Fruit fly (Drosophila melanogaster) whole organism, embryonic: Measurements from ENCODE around the gene CheA75a.

Source experiments
- CG10565 ChIP-seq: fragments of 200-800 bp; sonication (Bioruptor generic); optimal IDR thresholded peaks from 3 replicates; lab custom pipeline; 2016; ENCODE audit warnings: missing biosample characterization, mild to moderate bottlenecking, missing genetic modification characterization
- CG12219 ChIP-seq: fragments of 200-800 bp; sonication (Bioruptor generic); optimal IDR thresholded peaks from 3 replicates; lab custom pipeline; 2018; ENCODE audit warnings: missing biosample characterization, mild to moderate bottlenecking, missing genetic modification characterization
- CG13287 ChIP-seq: fragments of 200-800 bp; sonication (Bioruptor generic); IDR thresholded peaks from 2 replicates; pipeline ENCODE4 v1.3.6; 2022; ENCODE audit warnings: missing biosample characterization, missing genetic modification characterization; ENCODE audit not compliant: partially characterized antibody
- CG17328 ChIP-seq: fragments of 200-800 bp; sonication (Bioruptor generic); IDR thresholded peaks from 2 replicates; pipeline ENCODE4 v1.3.6; 2022; ENCODE audit warnings: missing biosample characterization, missing genetic modification characterization
- CG2129 ChIP-seq: fragments of 200-800 bp; sonication (Bioruptor generic); IDR thresholded peaks from 2 replicates; pipeline ENCODE4 v1.3.6; 2022; ENCODE audit warnings: missing biosample characterization, missing genetic modification characterization; ENCODE audit not compliant: partially characterized antibody
- CG2199 ChIP-seq: fragments of 200-800 bp; sonication (Bioruptor generic); IDR thresholded peaks from 3 replicates; pipeline ENCODE4 v1.3.6; 2022; ENCODE audit warnings: missing biosample characterization, missing genetic modification characterization
- CG2678 ChIP-seq: fragments of 200-800 bp; sonication (Bioruptor generic); optimal IDR thresholded peaks from 3 replicates; lab custom pipeline; 2019; ENCODE audit warnings: missing biosample characterization, mild to moderate bottlenecking, missing genetic modification characterization, moderate library complexity
- CG4820 ChIP-seq: fragments of 200-800 bp; sonication (Bioruptor generic); optimal IDR thresholded peaks from 3 replicates; lab custom pipeline; 2016; ENCODE audit warnings: missing biosample characterization, missing genetic modification characterization
- CG6813 ChIP-seq: fragments of 200-800 bp; sonication (Bioruptor generic); optimal IDR thresholded peaks from 2 replicates; lab custom pipeline; 2017; ENCODE audit warnings: missing biosample characterization, missing genetic modification characterization, mild to moderate bottlenecking, moderate library complexity, missing genetic modification reagents
- CG8290 ChIP-seq, 3 experiments: fragments of 200-800 bp; sonication (Bioruptor generic); optimal IDR thresholded peaks; 2 replicates each; lab custom pipeline; 2016 to 2019; ENCODE audit warnings: missing biosample characterization in 3 of 3, missing genetic modification characterization in 3 of 3, mild to moderate bottlenecking in 2 of 3, moderate library complexity in 1 of 3
- CG9797 ChIP-seq: fragments of 200-800 bp; sonication (Bioruptor generic); optimal IDR thresholded peaks from 3 replicates; lab custom pipeline; 2018; ENCODE audit warnings: missing biosample characterization, mild to moderate bottlenecking, missing genetic modification characterization
- CG9817 ChIP-seq: fragments of 200-800 bp; sonication (Bioruptor generic); optimal IDR thresholded peaks from 2 replicates; lab custom pipeline; 2018; ENCODE audit warnings: missing biosample characterization, mild to moderate bottlenecking, missing genetic modification characterization, moderate library complexity
- Chrac-16 ChIP-seq: fragments of 200-800 bp; sonication (Bioruptor generic); optimal IDR thresholded peaks from 3 replicates; lab custom pipeline; 2016; ENCODE audit warnings: missing biosample characterization, missing genetic modification characterization
- Dbx ChIP-seq: fragments of 200-800 bp; sonication (Bioruptor generic); IDR thresholded peaks from 3 replicates; pipeline ENCODE4 v1.3.6; 2022; ENCODE audit warnings: missing biosample characterization, missing genetic modification characterization
- Dek ChIP-seq: fragments of 200-800 bp; sonication (Bioruptor generic); optimal IDR thresholded peaks from 3 replicates; lab custom pipeline; 2019; ENCODE audit warnings: missing biosample characterization, mild to moderate bottlenecking, missing genetic modification characterization, moderate library complexity
- Dip2 ChIP-seq: fragments of 200-800 bp; sonication (Bioruptor generic); IDR thresholded peaks from 2 replicates; pipeline ENCODE4 v1.3.6; 2022; ENCODE audit warnings: missing biosample characterization, missing genetic modification characterization
- Doc3 ChIP-seq: fragments of 200-800 bp; sonication (Bioruptor generic); IDR thresholded peaks from 3 replicates; pipeline ENCODE4 v1.3.6; 2022; ENCODE audit warnings: missing biosample characterization, missing genetic modification characterization; ENCODE audit not compliant: partially characterized antibody
- Ets65A ChIP-seq: fragments of 200-800 bp; sonication (Bioruptor generic); peaks from one replicate; lab custom pipeline; 2016; ENCODE audit warnings: missing biosample characterization, missing genetic modification characterization
- Hmx ChIP-seq: fragments of 200-800 bp; sonication (Bioruptor generic); optimal IDR thresholded peaks from 2 replicates; lab custom pipeline; 2016; ENCODE audit warnings: missing biosample characterization, missing genetic modification characterization
- Lpt ChIP-seq: fragments of >200 bp; optimal IDR thresholded peaks from 2 replicates; lab custom pipeline; 2018; ENCODE audit warnings: missing biosample characterization, missing genetic modification characterization
- Mad ChIP-seq: fragments of 200-800 bp; sonication (Bioruptor generic); optimal IDR thresholded peaks from 2 replicates; lab custom pipeline; 2016; ENCODE audit warnings: missing biosample characterization, missing genetic modification characterization
- Mrtf ChIP-seq: fragments of 200-800 bp; sonication (Bioruptor generic); IDR thresholded peaks from 3 replicates; pipeline ENCODE4 v1.3.6; 2022; ENCODE audit warnings: missing biosample characterization, missing genetic modification characterization
- NK7.1 ChIP-seq: fragments of 200-800 bp; sonication (Bioruptor generic); optimal IDR thresholded peaks from 3 replicates; lab custom pipeline; 2016; ENCODE audit warnings: missing biosample characterization, missing genetic modification characterization
- Neu2 ChIP-seq: fragments of 200-800 bp; sonication (Bioruptor generic); optimal IDR thresholded peaks from 3 replicates; lab custom pipeline; 2016; ENCODE audit warnings: missing biosample characterization, missing genetic modification characterization, borderline replicate concordance
- Optix ChIP-seq: fragments of 200-800 bp; sonication (Bioruptor generic); IDR thresholded peaks from 3 replicates; pipeline ENCODE4 v1.3.6; 2022; ENCODE audit warnings: missing biosample characterization, missing genetic modification characterization
- TFAM ChIP-seq: fragments of 200-800 bp; sonication (Bioruptor generic); optimal IDR thresholded peaks from 2 replicates; lab custom pipeline; 2017; ENCODE audit warnings: missing biosample characterization, missing genetic modification characterization, inconsistent platforms
- Xbp1 ChIP-seq: fragments of 200-800 bp; sonication (Bioruptor generic); optimal IDR thresholded peaks from 3 replicates; lab custom pipeline; 2016; ENCODE audit warnings: missing biosample characterization, mild to moderate bottlenecking, missing genetic modification characterization
- abd-A ChIP-seq: fragments of 200-800 bp; sonication (Bioruptor generic); optimal IDR thresholded peaks from 3 replicates; lab custom pipeline; 2019; ENCODE audit warnings: missing biosample characterization, mild to moderate bottlenecking, missing genetic modification characterization, moderate library complexity
- ato ChIP-seq: fragments of 200-800 bp; sonication (Bioruptor generic); IDR thresholded peaks from 2 replicates; pipeline ENCODE4 v1.3.6; 2022; ENCODE audit warnings: missing biosample characterization, missing genetic modification characterization; ENCODE audit not compliant: partially characterized antibody
- bigmax ChIP-seq: fragments of 200-800 bp; sonication (Bioruptor generic); optimal IDR thresholded peaks from 2 replicates; lab custom pipeline; 2018; ENCODE audit warnings: missing biosample characterization, mild to moderate bottlenecking, missing genetic modification characterization
- bowl ChIP-seq: fragments of 200-800 bp; sonication (Bioruptor generic); IDR thresholded peaks from 2 replicates; pipeline ENCODE4 v1.3.6; 2022; ENCODE audit warnings: missing biosample characterization, missing genetic modification characterization
- caup ChIP-seq: fragments of 200-800 bp; sonication (Bioruptor generic); optimal IDR thresholded peaks from 3 replicates; lab custom pipeline; 2017; ENCODE audit warnings: missing biosample characterization, mild to moderate bottlenecking, missing genetic modification characterization, moderate library complexity; ENCODE audit not compliant: severe bottlenecking
- corto ChIP-seq: fragments of 200-800 bp; sonication (Bioruptor generic); optimal IDR thresholded peaks from 2 replicates; lab custom pipeline; 2016; ENCODE audit warnings: missing biosample characterization, mild to moderate bottlenecking, missing genetic modification characterization, moderate library complexity
- crp ChIP-seq, 2 experiments: fragments of 200-800 bp; sonication (Bioruptor generic); optimal IDR thresholded peaks; 2 replicates in 1 of 2; 3 replicates in 1 of 2; lab custom pipeline; 2017; ENCODE audit warnings: missing biosample characterization in 2 of 2, missing genetic modification characterization in 2 of 2, mild to moderate bottlenecking in 1 of 2, moderate library complexity in 1 of 2
- disco-r ChIP-seq: fragments of 200-800 bp; sonication (Bioruptor generic); optimal IDR thresholded peaks from 2 replicates; lab custom pipeline; 2016; ENCODE audit warnings: missing biosample characterization, missing genetic modification characterization
- dmrt99B ChIP-seq: fragments of 200-800 bp; sonication (Bioruptor generic); optimal IDR thresholded peaks from 2 replicates; lab custom pipeline; 2018; ENCODE audit warnings: missing biosample characterization, mild to moderate bottlenecking, missing genetic modification characterization, moderate library complexity
- dpn ChIP-seq, 2 experiments: fragments of 200-800 bp; sonication (Bioruptor generic); optimal IDR thresholded peaks; 3 replicates each; lab custom pipeline; 2016; ENCODE audit warnings: missing biosample characterization in 2 of 2, missing genetic modification characterization in 2 of 2
- en ChIP-seq: fragments of 200-800 bp; sonication (Bioruptor generic); optimal IDR thresholded peaks from 2 replicates; lab custom pipeline; 2016; ENCODE audit warnings: missing biosample characterization, missing genetic modification characterization
- ftz-f1 ChIP-seq: fragments of 200-800 bp; sonication (Bioruptor generic); optimal IDR thresholded peaks from 2 replicates; lab custom pipeline; 2016; ENCODE audit warnings: missing biosample characterization, missing genetic modification characterization
- h ChIP-seq: fragments of >200 bp; optimal IDR thresholded peaks from 2 replicates; lab custom pipeline; 2017
- lola ChIP-seq, 3 experiments: fragments of >200 bp in 2 of 3; fragments of 200-800 bp in 1 of 3; sonication (Bioruptor generic) in 1 of 3; optimal IDR thresholded peaks; 2 replicates each; lab custom pipeline; 2017 to 2019; ENCODE audit warnings: missing biosample characterization in 3 of 3, missing genetic modification characterization in 3 of 3, mild to moderate bottlenecking in 1 of 3, moderate library complexity in 1 of 3
- odd ChIP-seq: fragments of 200-800 bp; sonication (Bioruptor generic); optimal IDR thresholded peaks from 2 replicates; lab custom pipeline; 2017; ENCODE audit warnings: missing biosample characterization, mild to moderate bottlenecking, missing genetic modification characterization
- peb ChIP-seq: fragments of 200-800 bp; sonication (Bioruptor generic); IDR thresholded peaks from 2 replicates; pipeline ENCODE4 v1.3.6; 2022; ENCODE audit warnings: missing biosample characterization, missing genetic modification characterization
- pho ChIP-seq: fragments of 200-800 bp; sonication (Bioruptor generic); optimal IDR thresholded peaks from 2 replicates; lab custom pipeline; 2016; ENCODE audit warnings: missing biosample characterization, missing genetic modification characterization
- rib ChIP-seq: fragments of 200-800 bp; sonication (Bioruptor generic); IDR thresholded peaks from 2 replicates; pipeline ENCODE4 v1.3.6; 2022; ENCODE audit warnings: missing biosample characterization, missing genetic modification characterization
- slbo ChIP-seq: fragments of 200-800 bp; sonication (Bioruptor generic); IDR thresholded peaks from 2 replicates; pipeline ENCODE4 v1.3.6; 2022; ENCODE audit warnings: missing biosample characterization, missing genetic modification characterization
- slp2 ChIP-seq: fragments of 200-800 bp; sonication (Bioruptor generic); optimal IDR thresholded peaks from 2 replicates; lab custom pipeline; 2016; ENCODE audit warnings: missing biosample characterization, missing genetic modification characterization
- so ChIP-seq: fragments of 200-800 bp; sonication (Bioruptor generic); IDR thresholded peaks from 3 replicates; pipeline ENCODE4 v1.3.6; 2022; ENCODE audit warnings: missing biosample characterization, missing genetic modification characterization

CheA75a gene

dm6 chr3L:18235825-18236647 lies 15.9 kb upstream of the CheA75a start (continued):
- TF ChIP-seq CG10565 (peak; percentile 83), Xbp1 (peak; percentile 88), rib (GFP tag; lab: Robert Waterston, UW) (peak; percentile 50; the same call in 1 of the 2 replicates), disco-r (peak; percentile 84), Mad (GFP tag; lab: Kevin White, UChicago) (peak; percentile 73), Chrac-16 (peak; percentile 95), Dek (tag; lab: Kevin White, UChicago) (peak; percentile 62), so (GFP tag; lab: Robert Waterston, UW) (peak; percentile 84), CG2199 (GFP tag; lab: Robert Waterston, UW) (peak; percentile 66; the same call in 1 of the 3 replicates), Doc3 (GFP tag; lab: Robert Waterston, UW) (no peak), pho (GFP tag; lab: Kevin White, UChicago) (peak; percentile 45), CG17328 (peak; percentile 95), lola (GFP tag; optimal IDR thresholded peaks at IDR 0.05; lab: Kevin White, UChicago) (peak in 1 of 3 experiments; percentile 93), CG6813 (GFP tag; lab: Kevin White, UChicago) (peak; percentile 69), Hmx (GFP tag; lab: Kevin White, UChicago) (peak; percentile 8), dmrt99B (tag; lab: Kevin White, UChicago) (peak; percentile 86), Lpt (GFP tag; lab: Kevin White, UChicago) (no peak), bigmax (GFP tag; lab: Kevin White, UChicago) (peak; percentile 1), odd (GFP tag; lab: Kevin White, UChicago) (peak; percentile 82), CG9817 (tag; lab: Kevin White, UChicago) (peak; percentile 46), dpn (GFP tag; optimal IDR thresholded peaks at IDR 0.05; lab: Kevin White, UChicago) (peak; percentile 90 to 91), CG12219 (GFP tag; lab: Kevin White, UChicago) (peak; percentile 85), CG2678 (peak; percentile 88), CG8290 (GFP tag; optimal IDR thresholded peaks at IDR 0.05; lab: Kevin White, UChicago) (peak; percentile 92), CG8290 (tag; optimal IDR thresholded peaks at IDR 0.05; lab: Kevin White, UChicago) (peak; percentile 4 to 91), caup (GFP tag; lab: Kevin White, UChicago) (peak; percentile 52), Mrtf (peak; percentile 63; the same call in 2 of the 3 replicates), abd-A (peak; percentile 56), NK7.1 (peak; percentile 32), slbo (GFP tag; lab: Robert Waterston, UW) (peak; percentile 57), peb (GFP tag; lab: Robert Waterston, UW) (peak; percentile 88), Dbx (GFP tag; lab: Robert Waterston, UW) (peak; percentile 47; the same call in 1 of the 3 replicates), Neu2 (GFP tag; lab: Kevin White, UChicago) (peak; percentile 71), ftz-f1 (GFP tag; lab: Kevin White, UChicago) (no peak), en (GFP tag; lab: Kevin White, UChicago) (peak; percentile 89), CG4820 (peak; percentile 88), bowl (peak; percentile 44; the same call in 1 of the 2 replicates), Optix (GFP tag; lab: Robert Waterston, UW) (peak; percentile 95), Dip2 (GFP tag; lab: Robert Waterston, UW) (no peak), CG2129 (GFP tag; lab: Robert Waterston, UW) (no peak), CG13287 (GFP tag; lab: Robert Waterston, UW) (no peak), slp2 (GFP tag; lab: Kevin White, UChicago) (peak; percentile 92), ato (GFP tag; lab: Robert Waterston, UW) (no peak), corto (GFP tag; lab: Kevin White, UChicago) (peak; percentile 80), crp (GFP tag; optimal IDR thresholded peaks at IDR 0.05; lab: Kevin White, UChicago) (peak; percentile 10 to 42), Ets65A (GFP tag; lab: Kevin White, UChicago) (peak; percentile 98), h (lab: Kevin White, UChicago) (no peak), CG9797 (GFP tag; lab: Kevin White, UChicago) (peak; percentile 0), TFAM (peak; percentile 78)
